Fruit fly (Drosophila melanogaster) whole organism, prepupa: ENCODE measurements around the gene CG6996.

Source experiments
- Blimp-1 ChIP-seq: fragments of 200-800 bp; sonication (Bioruptor generic); optimal IDR thresholded peaks from 3 replicates; lab custom pipeline; 2017; ENCODE audit warnings: missing biosample characterization, missing genetic modification characterization, mild to moderate bottlenecking, moderate library complexity, missing genetic modification reagents
- CG10669 ChIP-seq: fragments of 200-800 bp; sonication (Bioruptor generic); optimal IDR thresholded peaks from 3 replicates; lab custom pipeline; 2018; ENCODE audit warnings: missing biosample characterization, mild to moderate bottlenecking, missing genetic modification characterization, moderate library complexity
- CG11294 ChIP-seq: fragments of 200-800 bp; sonication (Bioruptor generic); IDR thresholded peaks from 2 replicates; pipeline ENCODE4 v1.3.6; 2022; ENCODE audit warnings: missing biosample characterization, missing genetic modification characterization
- CG11762 ChIP-seq: fragments of 200-800 bp; sonication (Bioruptor generic); optimal IDR thresholded peaks from 3 replicates; lab custom pipeline; 2016; ENCODE audit warnings: missing biosample characterization, missing genetic modification characterization; ENCODE audit not compliant: insufficient read depth
- CG11902 ChIP-seq: fragments of 200-800 bp; sonication (Bioruptor generic); optimal IDR thresholded peaks from 3 replicates; lab custom pipeline; 2016; ENCODE audit warnings: missing biosample characterization, missing genetic modification characterization
- CG15336 ChIP-seq: fragments of 200-800 bp; sonication (Bioruptor generic); IDR thresholded peaks from 2 replicates; pipeline ENCODE4 v1.3.6; 2022; ENCODE audit warnings: missing biosample characterization, missing genetic modification characterization
- CG1621 ChIP-seq: fragments of 200-800 bp; sonication (Bioruptor generic); optimal IDR thresholded peaks from 3 replicates; lab custom pipeline; 2018; ENCODE audit warnings: missing biosample characterization, mild to moderate bottlenecking, missing genetic modification characterization
- CG16779 ChIP-seq: fragments of 200-800 bp; sonication (Bioruptor generic); optimal IDR thresholded peaks from 3 replicates; lab custom pipeline; 2017; ENCODE audit warnings: missing biosample characterization, mild to moderate bottlenecking, missing genetic modification characterization
- CG3032 ChIP-seq: fragments of 200-800 bp; optimal IDR thresholded peaks from 2 replicates; lab custom pipeline; 2019; ENCODE audit warnings: missing biosample characterization, mild to moderate bottlenecking, missing genetic modification characterization, moderate library complexity
- CG31627 ChIP-seq: fragments of 200-800 bp; sonication (Bioruptor generic); optimal IDR thresholded peaks from 3 replicates; lab custom pipeline; 2016; ENCODE audit warnings: missing biosample characterization, missing genetic modification characterization
- CG32006 ChIP-seq: fragments of 200-800 bp; sonication (Bioruptor generic); optimal IDR thresholded peaks from 3 replicates; lab custom pipeline; 2017; ENCODE audit warnings: missing biosample characterization, mild to moderate bottlenecking, missing genetic modification characterization
- CG34406 ChIP-seq: fragments of 200-800 bp; sonication (Bioruptor generic); optimal IDR thresholded peaks from 3 replicates; lab custom pipeline; 2016; ENCODE audit warnings: missing biosample characterization, missing genetic modification characterization
- CG4318 ChIP-seq: fragments of 200-800 bp; sonication (Bioruptor generic); optimal IDR thresholded peaks from 3 replicates; lab custom pipeline; 2017; ENCODE audit warnings: missing biosample characterization, mild to moderate bottlenecking, missing genetic modification characterization
- CG6163 ChIP-seq: fragments of 200-800 bp; sonication (Bioruptor generic); IDR thresholded peaks from 3 replicates; pipeline ENCODE4 v1.3.6; 2022; ENCODE audit warnings: missing biosample characterization, missing genetic modification characterization
- CG6276 ChIP-seq: fragments of 200-800 bp; sonication (Bioruptor generic); optimal IDR thresholded peaks from 2 replicates; lab custom pipeline; 2017; ENCODE audit warnings: missing biosample characterization, mild to moderate bottlenecking, missing genetic modification characterization
- CG6808 ChIP-seq: fragments of 200-800 bp; sonication (Bioruptor generic); optimal IDR thresholded peaks from 3 replicates; lab custom pipeline; 2017; ENCODE audit warnings: missing biosample characterization, missing genetic modification characterization, mild to moderate bottlenecking, moderate library complexity, missing genetic modification reagents
- CG6854 ChIP-seq: fragments of 200-800 bp; sonication (Bioruptor generic); optimal IDR thresholded peaks from 2 replicates; lab custom pipeline; 2017; ENCODE audit warnings: missing biosample characterization, mild to moderate bottlenecking, missing genetic modification characterization
- CG7368 ChIP-seq: fragments of 200-800 bp; sonication (Bioruptor generic); optimal IDR thresholded peaks from 3 replicates; lab custom pipeline; 2016; ENCODE audit warnings: missing biosample characterization, missing genetic modification characterization
- CG8319 ChIP-seq: fragments of 200-800 bp; sonication (Bioruptor generic); optimal IDR thresholded peaks from 3 replicates; lab custom pipeline; 2016; ENCODE audit warnings: missing biosample characterization, missing genetic modification characterization
- CG8632 ChIP-seq: fragments of 200-800 bp; sonication (Bioruptor generic); optimal IDR thresholded peaks from 3 replicates; lab custom pipeline; 2016; ENCODE audit warnings: missing biosample characterization, missing genetic modification characterization
- Eip75B ChIP-seq: fragments of 200-800 bp; sonication (Bioruptor generic); optimal IDR thresholded peaks from 3 replicates; lab custom pipeline; 2016; ENCODE audit warnings: missing biosample characterization, missing genetic modification characterization
- Eip93F ChIP-seq: fragments of 200-800 bp; sonication (Bioruptor generic); optimal IDR thresholded peaks from 2 replicates; lab custom pipeline; 2016; ENCODE audit warnings: missing biosample characterization, mild to moderate bottlenecking, missing genetic modification characterization
- Ets21C ChIP-seq: fragments of 200-800 bp; sonication (Bioruptor generic); optimal IDR thresholded peaks from 3 replicates; lab custom pipeline; 2016; ENCODE audit warnings: missing biosample characterization, missing genetic modification characterization
- Ets96B ChIP-seq: fragments of 200-800 bp; optimal IDR thresholded peaks from 2 replicates; lab custom pipeline; 2019; ENCODE audit warnings: missing biosample characterization, mild to moderate bottlenecking, missing genetic modification characterization, moderate library complexity
- Hr38 ChIP-seq: sonication (Bioruptor generic); optimal IDR thresholded peaks from 2 replicates; lab custom pipeline; 2016; ENCODE audit warnings: missing biosample characterization, missing genetic modification characterization
- Hr39 ChIP-seq: fragments of 200-800 bp; sonication (Bioruptor generic); optimal IDR thresholded peaks from 2 replicates; lab custom pipeline; 2016; ENCODE audit warnings: missing biosample characterization, missing genetic modification characterization
- Hr4 ChIP-seq: fragments of 200-800 bp; sonication (Bioruptor generic); optimal IDR thresholded peaks from 3 replicates; lab custom pipeline; 2016; ENCODE audit warnings: missing biosample characterization, missing genetic modification characterization
- Met ChIP-seq: fragments of 200-800 bp; sonication (Bioruptor generic); optimal IDR thresholded peaks from 3 replicates; lab custom pipeline; 2016; ENCODE audit warnings: missing biosample characterization, missing genetic modification characterization
- OdsH ChIP-seq: fragments of 200-800 bp; sonication (Bioruptor generic); optimal IDR thresholded peaks from 3 replicates; lab custom pipeline; 2016; ENCODE audit warnings: missing biosample characterization, missing genetic modification characterization
- Smox ChIP-seq: fragments of 200-800 bp; sonication (Bioruptor generic); optimal IDR thresholded peaks from 3 replicates; lab custom pipeline; 2016; ENCODE audit warnings: missing biosample characterization, missing genetic modification characterization
- Sox14 ChIP-seq: fragments of 200-800 bp; sonication (Bioruptor generic); optimal IDR thresholded peaks from 3 replicates; lab custom pipeline; 2016; ENCODE audit warnings: missing biosample characterization, missing genetic modification characterization
- achi ChIP-seq: fragments of 200-800 bp; sonication (Bioruptor generic); optimal IDR thresholded peaks from 3 replicates; lab custom pipeline; 2016; ENCODE audit warnings: missing biosample characterization, missing genetic modification characterization
- acj6 ChIP-seq: fragments of 200-800 bp; sonication (Bioruptor generic); optimal IDR thresholded peaks from 3 replicates; lab custom pipeline; 2016; ENCODE audit warnings: missing biosample characterization, missing genetic modification characterization
- cyc ChIP-seq: fragments of 200-800 bp; sonication (Bioruptor generic); optimal IDR thresholded peaks from 3 replicates; lab custom pipeline; 2016; ENCODE audit warnings: missing biosample characterization, missing genetic modification characterization
- dac ChIP-seq: fragments of 200-800 bp; sonication (Bioruptor generic); optimal IDR thresholded peaks from 2 replicates; lab custom pipeline; 2017; ENCODE audit warnings: missing biosample characterization, mild to moderate bottlenecking, missing genetic modification characterization
- eg ChIP-seq: fragments of 200-800 bp; sonication (Bioruptor generic); IDR thresholded peaks from 3 replicates; pipeline ENCODE4 v1.3.6; 2022; ENCODE audit warnings: missing biosample characterization, missing genetic modification characterization
- esn ChIP-seq: fragments of 200-800 bp; sonication (Bioruptor generic); optimal IDR thresholded peaks from 2 replicates; lab custom pipeline; 2016; ENCODE audit warnings: missing biosample characterization, mild to moderate bottlenecking, missing genetic modification characterization, moderate library complexity
- fd85E ChIP-seq: fragments of 200-800 bp; sonication (Bioruptor generic); optimal IDR thresholded peaks from 3 replicates; lab custom pipeline; 2016; ENCODE audit warnings: missing biosample characterization, missing genetic modification characterization
- lz ChIP-seq: fragments of 200-800 bp; sonication (Bioruptor generic); optimal IDR thresholded peaks from 3 replicates; lab custom pipeline; 2016; ENCODE audit warnings: missing biosample characterization, missing genetic modification characterization
- salr ChIP-seq, 2 experiments: fragments of 200-800 bp; sonication (Bioruptor generic); optimal IDR thresholded peaks; 3 replicates each; lab custom pipeline; 2016 to 2018; ENCODE audit warnings: missing biosample characterization in 2 of 2, missing genetic modification characterization in 2 of 2, mild to moderate bottlenecking in 1 of 2
- spab ChIP-seq: fragments of 200-800 bp; sonication (Bioruptor generic); optimal IDR thresholded peaks from 2 replicates; lab custom pipeline; 2017; ENCODE audit warnings: missing biosample characterization, mild to moderate bottlenecking, missing genetic modification characterization, missing genetic modification reagents
- ss ChIP-seq, 2 experiments: fragments of 200-800 bp; sonication (Bioruptor generic); optimal IDR thresholded peaks; 2 replicates in 1 of 2; 3 replicates in 1 of 2; lab custom pipeline; 2017 to 2018; ENCODE audit warnings: mild to moderate bottlenecking in 2 of 2, missing biosample characterization in 2 of 2, missing genetic modification characterization in 2 of 2, moderate library complexity in 1 of 2
- svp ChIP-seq: fragments of 200-800 bp; sonication (Bioruptor generic); peaks from one replicate; lab custom pipeline; 2016; ENCODE audit warnings: missing biosample characterization, missing genetic modification characterization
- topi ChIP-seq: fragments of 200-800 bp; sonication (Bioruptor generic); optimal IDR thresholded peaks from 3 replicates; lab custom pipeline; 2016; ENCODE audit warnings: missing biosample characterization, missing genetic modification characterization

The CG6996 gene

DNA sequence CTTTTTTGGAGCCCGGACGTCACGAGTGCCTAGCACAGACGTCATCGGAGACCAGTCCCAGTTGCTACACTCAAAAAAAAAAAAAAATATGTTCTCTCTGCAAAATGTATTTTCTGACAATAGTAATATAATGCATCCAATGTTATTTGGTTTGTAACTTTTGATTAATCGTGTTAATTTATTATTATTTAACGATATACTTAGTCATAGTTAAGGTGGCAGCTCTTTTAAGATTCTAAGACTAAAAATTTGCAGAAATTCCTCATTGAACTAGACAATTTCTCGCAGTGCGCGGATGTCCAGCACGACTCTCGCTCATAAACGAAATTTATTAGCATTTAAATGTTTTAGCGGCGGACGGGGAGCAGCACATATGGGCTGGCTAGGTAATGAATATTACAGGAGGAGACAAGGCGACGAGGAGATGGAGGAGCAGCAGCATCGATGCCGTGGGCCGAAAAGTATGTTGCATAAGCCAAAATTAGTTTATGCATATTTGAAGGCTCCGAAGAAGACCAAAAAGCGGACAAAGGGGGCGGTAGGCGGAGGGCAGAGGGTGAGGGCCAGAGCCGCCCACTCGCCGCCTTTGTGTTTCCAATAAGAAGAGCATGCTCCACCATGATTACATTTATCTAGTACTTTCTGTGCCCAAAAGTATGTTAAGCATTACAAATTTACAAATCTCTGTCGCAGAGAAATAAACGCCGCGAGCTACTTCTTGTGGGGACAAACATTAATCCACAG, 23.8 kb upstream of the CG6996 start (continued):
- TF ChIP-seq CG15336 (GFP tag; lab: Robert Waterston, UW) (peak; percentile 85), Sox14 (peak; percentile 70), CG10669 (peak; percentile 68), CG1621 (tag; lab: Kevin White, UChicago) (peak; percentile 28), dac (GFP tag; lab: Kevin White, UChicago) (peak; percentile 52), Eip75B (GFP tag; lab: Kevin White, UChicago) (peak; percentile 61), CG4318 (peak; percentile 64), Hr38 (GFP tag; lab: Kevin White, UChicago) (no peak), Hr4 (GFP tag; lab: Kevin White, UChicago) (peak; percentile 87), ss (GFP tag; optimal IDR thresholded peaks at IDR 0.05; lab: Kevin White, UChicago) (peak; percentile 55 to 61), achi (GFP tag; lab: Kevin White, UChicago) (peak; percentile 77), spab (peak; percentile 60), Blimp-1 (GFP tag; lab: Kevin White, UChicago) (no peak), CG11294 (no peak), CG7368 (no peak), Smox (peak; percentile 50), CG6808 (GFP tag; lab: Kevin White, UChicago) (peak; percentile 61), CG8632 (peak; percentile 68), CG11902 (GFP tag; lab: Kevin White, UChicago) (peak; percentile 49), CG6163 (GFP tag; lab: Robert Waterston, UW) (peak; percentile 62; the same call in 2 of the 3 replicates), fd85E (GFP tag; lab: Kevin White, UChicago) (no peak), CG31627 (GFP tag; lab: Kevin White, UChicago) (peak; percentile 68), CG34406 (GFP tag; lab: Kevin White, UChicago) (peak; percentile 59), Eip93F (GFP tag; lab: Kevin White, UChicago) (no peak), CG6854 (GFP tag; lab: Kevin White, UChicago) (no peak), CG8319 (GFP tag; lab: Kevin White, UChicago) (peak; percentile 22), svp (peak; percentile 74), salr (GFP tag; optimal IDR thresholded peaks at IDR 0.05; lab: Kevin White, UChicago) (peak in 1 of 2 experiments; percentile 88), eg (GFP tag; lab: Robert Waterston, UW) (peak; percentile 64)
- TF ChIP-seq, all 60 proteins: peak for 49

dm6 chr3L:20185206-20185868, 22.0 kb upstream of the CG6996 start:
- no peak for TF ChIP-seq Hr38 (GFP tag; lab: Kevin White, UChicago)
- TF ChIP-seq cyc (GFP tag; lab: Kevin White, UChicago) = no peak
- TF ChIP-seq eg (GFP tag; lab: Robert Waterston, UW) = no peak
- TF ChIP-seq CG6854 (GFP tag; lab: Kevin White, UChicago) = no peak
- peak; percentile 48 for TF ChIP-seq Hr39 (GFP tag; lab: Kevin White, UChicago)
- no peak for TF ChIP-seq CG6808 (GFP tag; lab: Kevin White, UChicago)
- no peak for TF ChIP-seq Eip93F (GFP tag; lab: Kevin White, UChicago)
- TF ChIP-seq OdsH (GFP tag; lab: Kevin White, UChicago) = peak; percentile 81
- TF ChIP-seq spab = peak; percentile 31
- TF ChIP-seq CG31627 (GFP tag; lab: Kevin White, UChicago) = peak; percentile 62
- TF ChIP-seq esn (GFP tag; lab: Kevin White, UChicago) = peak; percentile 63
- no peak for TF ChIP-seq CG11762 (GFP tag; lab: Kevin White, UChicago)
- peak; percentile 81 for TF ChIP-seq acj6
- peak; percentile 65 for TF ChIP-seq Met (GFP tag; lab: Kevin White, UChicago)
- peak; percentile 50 for TF ChIP-seq CG34406 (GFP tag; lab: Kevin White, UChicago)
- no peak for TF ChIP-seq CG8319 (GFP tag; lab: Kevin White, UChicago)
- no peak for TF ChIP-seq CG16779
- TF ChIP-seq lz (GFP tag; lab: Kevin White, UChicago) = peak; percentile 39
- TF ChIP-seq achi (GFP tag; lab: Kevin White, UChicago) = peak; percentile 73
- TF ChIP-seq CG32006 (GFP tag; lab: Kevin White, UChicago) = peak; percentile 87
- peak; percentile 32 to 65 for TF ChIP-seq salr (GFP tag; optimal IDR thresholded peaks at IDR 0.05; lab: Kevin White, UChicago)
- peak; percentile 54 for TF ChIP-seq Smox
- TF ChIP-seq CG15336 (GFP tag; lab: Robert Waterston, UW) = peak; percentile 71
- peak; percentile 60 for TF ChIP-seq Ets96B (tag; lab: Kevin White, UChicago)
- peak; percentile 38 for TF ChIP-seq CG3032
- TF ChIP-seq Blimp-1 (GFP tag; lab: Kevin White, UChicago) = no peak
- TF ChIP-seq topi (GFP tag; lab: Kevin White, UChicago) = peak; percentile 54
- TF ChIP-seq dac (GFP tag; lab: Kevin White, UChicago) = no peak
- TF ChIP-seq Ets21C = peak; percentile 30
- peak; percentile 69 for TF ChIP-seq Sox14
- TF ChIP-seq CG8632 = peak; percentile 72
- peak; percentile 37 for TF ChIP-seq Eip75B (GFP tag; lab: Kevin White, UChicago)
- peak; percentile 39 to 68 for TF ChIP-seq ss (GFP tag; optimal IDR thresholded peaks at IDR 0.05; lab: Kevin White, UChicago)
- peak; percentile 31 for TF ChIP-seq CG6276 (GFP tag; lab: Kevin White, UChicago)
